Worm (Caenorhabditis elegans) whole organism, young adult: ENCODE results near the gene F59B10.5.
A peak's percentile ranks its signal among the peaks of the same experiment; 100 is the strongest.

ENCODE experiments used
- B0019.2 ChIP-seq: fragments of 200-800 bp; sonication (Bioruptor generic); conservative IDR thresholded peaks from 2 replicates; pipeline ENCODE4 v1.3.6; 2022; ENCODE audit warnings: missing genetic modification reagents, missing genetic modification characterization, missing compliant biosample characterization
- B0336.3 ChIP-seq: fragments of 200-800 bp; sonication (Bioruptor generic); IDR thresholded peaks from 2 replicates; pipeline ENCODE4 v1.3.6; 2022; ENCODE audit warnings: missing genetic modification characterization, missing compliant biosample characterization
- C17E4.6 ChIP-seq: fragments of 200-800 bp; sonication (Bioruptor generic); IDR thresholded peaks from 2 replicates; pipeline ENCODE4 v1.3.6; 2022; ENCODE audit warnings: missing genetic modification reagents, missing genetic modification characterization, missing compliant biosample characterization
- F10E7.11 ChIP-seq: sonication (generic microtip); optimal IDR thresholded peaks from 2 replicates; lab custom pipeline; 2017; ENCODE audit warnings: mild to moderate bottlenecking, missing genetic modification characterization, moderate library complexity, missing compliant biosample characterization
- F22D6.2 ChIP-seq: sonication (generic microtip); optimal IDR thresholded peaks from 2 replicates; lab custom pipeline; 2016; ENCODE audit warnings: mild to moderate bottlenecking, missing genetic modification characterization, missing compliant biosample characterization
- F23B12.7 ChIP-seq: sonication (generic microtip); optimal IDR thresholded peaks from 2 replicates; lab custom pipeline; 2017; ENCODE audit warnings: missing genetic modification characterization, mild to moderate bottlenecking, missing compliant biosample characterization, antibody characterized with exemption, moderate library complexity; ENCODE audit not compliant: insufficient read depth
- F33H1.4 ChIP-seq: fragments of 200-800 bp; sonication (Bioruptor generic); IDR thresholded peaks from 2 replicates; pipeline ENCODE4 v1.3.6; 2022; ENCODE audit warnings: missing genetic modification reagents, missing genetic modification characterization, missing compliant biosample characterization
- F37B4.10 ChIP-seq: fragments of 200-800 bp; sonication (Bioruptor generic); IDR thresholded peaks from 2 replicates; pipeline ENCODE4 v1.3.6; 2022; ENCODE audit warnings: missing genetic modification characterization, missing compliant biosample characterization
- F49E8.2 ChIP-seq: sonication (generic microtip); optimal IDR thresholded peaks from 3 replicates; lab custom pipeline; 2017; ENCODE audit warnings: missing genetic modification characterization, mild to moderate bottlenecking, missing compliant biosample characterization, antibody characterized with exemption, moderate library complexity; ENCODE audit not compliant: insufficient read depth
- F57A8.1 ChIP-seq: fragments of 200-800 bp; sonication (Bioruptor generic); optimal IDR thresholded peaks from 2 replicates; lab custom pipeline; 2018; ENCODE audit warnings: mild to moderate bottlenecking, missing genetic modification characterization, moderate library complexity, missing compliant biosample characterization
- T26A5.8 ChIP-seq: sonication (generic microtip); optimal IDR thresholded peaks from 2 replicates; lab custom pipeline; 2016; ENCODE audit warnings: missing genetic modification characterization, missing compliant biosample characterization
- Y53F4B.3 ChIP-seq: fragments of 200-800 bp; sonication (Bioruptor generic); IDR thresholded peaks from 2 replicates; pipeline ENCODE4 v1.3.6; 2022; ENCODE audit warnings: missing genetic modification reagents, missing genetic modification characterization, missing compliant biosample characterization
- Y79H2A.3 ChIP-seq: fragments of 200-800 bp; sonication (Bioruptor generic); conservative IDR thresholded peaks from 2 replicates; pipeline ENCODE4 v1.3.6; 2022; ENCODE audit warnings: missing genetic modification reagents, missing genetic modification characterization, missing compliant biosample characterization
- Y95B8A.8 ChIP-seq: fragments of 200-800 bp; sonication (Bioruptor generic); IDR thresholded peaks from 2 replicates; pipeline ENCODE4 v1.3.6; 2022; ENCODE audit warnings: missing genetic modification reagents, missing genetic modification characterization, missing compliant biosample characterization
- ZK185.1 ChIP-seq: sonication (generic microtip); optimal IDR thresholded peaks from 2 replicates; lab custom pipeline; 2016; ENCODE audit warnings: mild to moderate bottlenecking, missing genetic modification characterization, missing compliant biosample characterization; ENCODE audit not compliant: poor library complexity, severe bottlenecking
- atf-7 ChIP-seq: sonication (generic microtip); optimal IDR thresholded peaks from 2 replicates; lab custom pipeline; 2017; ENCODE audit warnings: mild to moderate bottlenecking, missing genetic modification characterization, missing compliant biosample characterization
- athp-1 ChIP-seq: sonication (generic microtip); optimal IDR thresholded peaks from 2 replicates; lab custom pipeline; 2017; ENCODE audit warnings: mild to moderate bottlenecking, missing genetic modification characterization, missing compliant biosample characterization
- attf-5 ChIP-seq: fragments of 200-800 bp; sonication (Bioruptor generic); optimal IDR thresholded peaks from 2 replicates; lab custom pipeline; 2018; ENCODE audit warnings: mild to moderate bottlenecking, missing genetic modification characterization, missing compliant biosample characterization
- attf-6 ChIP-seq: fragments of 200-800 bp; sonication (Bioruptor generic); IDR thresholded peaks from 2 replicates; pipeline ENCODE4 v1.3.6; 2022; ENCODE audit warnings: missing genetic modification reagents, missing genetic modification characterization, missing compliant biosample characterization
- bed-1 ChIP-seq: fragments of 200-800 bp; sonication (Bioruptor generic); IDR thresholded peaks from 2 replicates; pipeline ENCODE4 v1.3.6; 2022; ENCODE audit warnings: missing genetic modification reagents, missing genetic modification characterization, missing compliant biosample characterization
- bed-2 ChIP-seq: fragments of 200-800 bp; sonication (Bioruptor generic); IDR thresholded peaks from 2 replicates; pipeline ENCODE4 v1.3.6; 2022; ENCODE audit warnings: missing genetic modification reagents, missing genetic modification characterization, missing compliant biosample characterization
- cebp-1 ChIP-seq, 2 experiments: fragments of 200-800 bp in 1 of 2; sonication (Bioruptor generic) in 1 of 2; sonication (generic microtip) in 1 of 2; IDR thresholded peaks in 1 of 2; optimal IDR thresholded peaks in 1 of 2; 2 replicates each; pipeline versions ENCODE4 v1.3.6 to Lab custom; 2017 to 2022; ENCODE audit warnings: missing compliant biosample characterization in 2 of 2, missing genetic modification characterization in 2 of 2, mild to moderate bottlenecking in 1 of 2, missing genetic modification reagents in 1 of 2, moderate library complexity in 1 of 2
- ceh-40 ChIP-seq: fragments of 200-800 bp; sonication (Bioruptor generic); IDR thresholded peaks from 2 replicates; pipeline ENCODE4 v1.3.6; 2022; ENCODE audit warnings: missing genetic modification characterization, missing compliant biosample characterization
- ceh-58 ChIP-seq: fragments of 200-800 bp; sonication (Bioruptor generic); IDR thresholded peaks from 2 replicates; pipeline ENCODE4 v1.3.6; 2022; ENCODE audit warnings: missing genetic modification characterization, missing compliant biosample characterization
- ceh-91 ChIP-seq: fragments of 200-800 bp; sonication (Bioruptor generic); IDR thresholded peaks from 2 replicates; pipeline ENCODE4 v1.3.6; 2022; ENCODE audit warnings: missing genetic modification reagents, missing genetic modification characterization, missing compliant biosample characterization
- dpff-1 ChIP-seq: sonication (generic microtip); optimal IDR thresholded peaks from 2 replicates; lab custom pipeline; 2017; ENCODE audit warnings: mild to moderate bottlenecking, missing genetic modification characterization, missing compliant biosample characterization
- egrh-3 ChIP-seq: fragments of 200-800 bp; sonication (Bioruptor generic); IDR thresholded peaks from 2 replicates; pipeline ENCODE4 v1.3.6; 2022; ENCODE audit warnings: missing genetic modification reagents, missing genetic modification characterization, missing compliant biosample characterization
- ets-4 ChIP-seq: fragments of 200-800 bp; sonication (Bioruptor generic); optimal IDR thresholded peaks from 2 replicates; lab custom pipeline; 2018; ENCODE audit warnings: mild to moderate bottlenecking, missing genetic modification characterization, missing compliant biosample characterization
- fkh-3 ChIP-seq: sonication (generic microtip); optimal IDR thresholded peaks from 2 replicates; lab custom pipeline; 2016; ENCODE audit warnings: mild to moderate bottlenecking, missing genetic modification characterization, missing compliant biosample characterization
- gei-17 ChIP-seq: fragments of 200-800 bp; sonication (Bioruptor generic); optimal IDR thresholded peaks from 2 replicates; lab custom pipeline; 2018; ENCODE audit warnings: mild to moderate bottlenecking, missing genetic modification characterization, missing compliant biosample characterization
- hmg-1.2 ChIP-seq: fragments of 200-800 bp; sonication (Bioruptor generic); IDR thresholded peaks from 2 replicates; pipeline ENCODE4 v1.3.6; 2022; ENCODE audit warnings: missing genetic modification reagents, missing genetic modification characterization, missing compliant biosample characterization
- let-607 ChIP-seq, 2 experiments: fragments of 200-800 bp in 1 of 2; sonication (Bioruptor generic) in 1 of 2; sonication (generic microtip) in 1 of 2; optimal IDR thresholded peaks; 2 replicates each; lab custom pipeline; 2016 to 2018; ENCODE audit warnings: mild to moderate bottlenecking in 2 of 2, missing compliant biosample characterization in 2 of 2, missing genetic modification characterization in 2 of 2, moderate library complexity in 2 of 2, missing genotype in 1 of 2
- lin-26 ChIP-seq: fragments of 200-800 bp; sonication (Bioruptor generic); IDR thresholded peaks from 2 replicates; pipeline ENCODE4 v1.3.6; 2022; ENCODE audit warnings: missing genetic modification reagents, missing genetic modification characterization, missing compliant biosample characterization
- madf-10 ChIP-seq: sonication (generic microtip); optimal IDR thresholded peaks from 2 replicates; lab custom pipeline; 2016; ENCODE audit warnings: mild to moderate bottlenecking, missing genetic modification characterization, missing compliant biosample characterization
- madf-3 ChIP-seq: fragments of 200-800 bp; sonication (Bioruptor generic); IDR thresholded peaks from 2 replicates; pipeline ENCODE4 v1.3.6; 2022; ENCODE audit warnings: missing genetic modification reagents, missing genetic modification characterization, missing compliant biosample characterization
- mes-4 ChIP-seq: sonication (generic microtip); optimal IDR thresholded peaks from 2 replicates; lab custom pipeline; 2016; ENCODE audit warnings: missing genotype, missing genetic modification characterization, missing compliant biosample characterization
- nfyb-1 ChIP-seq: fragments of 200-800 bp; sonication (Bioruptor generic); IDR thresholded peaks from 2 replicates; pipeline ENCODE4 v1.3.6; 2022; ENCODE audit warnings: missing genetic modification reagents, missing genetic modification characterization, missing compliant biosample characterization
- nhr-179 ChIP-seq: sonication (generic microtip); optimal IDR thresholded peaks from 2 replicates; lab custom pipeline; 2016; ENCODE audit warnings: mild to moderate bottlenecking, missing genetic modification characterization, missing compliant biosample characterization
- nhr-27 ChIP-seq: fragments of 200-800 bp; sonication (Bioruptor generic); optimal IDR thresholded peaks from 2 replicates; lab custom pipeline; 2018; ENCODE audit warnings: mild to moderate bottlenecking, missing genetic modification characterization, moderate library complexity, missing compliant biosample characterization
- sdz-38 ChIP-seq: sonication (generic microtip); optimal IDR thresholded peaks from 2 replicates; lab custom pipeline; 2016; ENCODE audit warnings: missing genotype, missing genetic modification characterization, missing compliant biosample characterization
- snpc-1.1 ChIP-seq: sonication (generic microtip); optimal IDR thresholded peaks from 2 replicates; lab custom pipeline; 2017; ENCODE audit warnings: missing genetic modification characterization, mild to moderate bottlenecking, missing compliant biosample characterization, antibody characterized with exemption, moderate library complexity, missing genotype, missing genetic modification reagents; ENCODE audit not compliant: insufficient read depth
- sptf-2 ChIP-seq: fragments of 200-800 bp; sonication (Bioruptor generic); optimal IDR thresholded peaks from 2 replicates; lab custom pipeline; 2018; ENCODE audit warnings: mild to moderate bottlenecking, missing genetic modification characterization, missing compliant biosample characterization
- unc-130 ChIP-seq: sonication (generic microtip); optimal IDR thresholded peaks from 2 replicates; lab custom pipeline; 2016; ENCODE audit warnings: missing genetic modification reagents, missing genetic modification characterization, missing compliant biosample characterization
- zfh-2 ChIP-seq: fragments of 200-800 bp; sonication (Bioruptor generic); conservative IDR thresholded peaks from 2 replicates; pipeline ENCODE4 v1.3.6; 2022; ENCODE audit warnings: missing genetic modification reagents, missing genetic modification characterization, missing compliant biosample characterization
- ztf-25 ChIP-seq: fragments of 200-800 bp; sonication (Bioruptor generic); IDR thresholded peaks from 2 replicates; pipeline ENCODE4 v1.3.6; 2022; ENCODE audit warnings: missing genetic modification reagents, missing genetic modification characterization, missing compliant biosample characterization
- ztf-28 ChIP-seq: fragments of 200-800 bp; sonication (Bioruptor generic); IDR thresholded peaks from 2 replicates; pipeline ENCODE4 v1.3.6; 2022; ENCODE audit warnings: missing genetic modification reagents, missing genetic modification characterization, missing compliant biosample characterization

The F59B10.5 gene

ce11 chrII:10543457-10544137 is 20.1 kb upstream of the F59B10.5 start (continued):
- TF ChIP-seq B0019.2 (GFP tag; lab: Robert Waterston, UW) (no peak), mes-4 (tag; lab: Kevin White, UChicago) (no peak), ztf-28 (GFP tag; lab: Robert Waterston, UW) (peak; percentile 40; the same call in 1 of the 2 replicates), cebp-1 (GFP tag; IDR thresholded peaks at IDR 0.05; lab: Robert Waterston, UW) (peak; percentile 65), cebp-1 (tag; optimal IDR thresholded peaks at IDR 0.05; lab: Kevin White, UChicago) (peak; percentile 49), snpc-1.1 (tag; lab: Kevin White, UChicago) (no peak), nhr-179 (tag; lab: Kevin White, UChicago) (no peak), dpff-1 (tag; lab: Kevin White, UChicago) (no peak), sdz-38 (tag; lab: Kevin White, UChicago) (no peak), F33H1.4 (GFP tag; lab: Robert Waterston, UW) (no peak), ceh-58 (GFP tag; lab: Robert Waterston, UW) (0 out of 2 replicates have a peak, but pooled peaks have one; percentile 78), bed-1 (GFP tag; lab: Robert Waterston, UW) (peak; percentile 14; the same call in 1 of the 2 replicates), Y53F4B.3 (GFP tag; lab: Robert Waterston, UW) (no peak), unc-130 (GFP tag; lab: Kevin White, UChicago) (no peak), F10E7.11 (tag; lab: Kevin White, UChicago) (no peak), ceh-91 (GFP tag; lab: Robert Waterston, UW) (no peak), madf-3 (GFP tag; lab: Robert Waterston, UW) (peak; percentile 82; the same call in 1 of the 2 replicates), F23B12.7 (tag; lab: Kevin White, UChicago) (no peak), gei-17 (GFP tag; lab: Kevin White, UChicago) (no peak), lin-26 (GFP tag; lab: Robert Waterston, UW) (no peak; the same call in none of the 2 replicates), B0336.3 (GFP tag; lab: Robert Waterston, UW) (no peak; the same call in 1 of the 2 replicates), atf-7 (tag; lab: Kevin White, UChicago) (peak; percentile 24), bed-2 (GFP tag; lab: Robert Waterston, UW) (no peak), madf-10 (tag; lab: Kevin White, UChicago) (no peak), F37B4.10 (GFP tag; lab: Robert Waterston, UW) (0 out of 2 replicates have a peak, but pooled peaks have one; percentile 60), Y95B8A.8 (peak; percentile 70), attf-6 (GFP tag; lab: Robert Waterston, UW) (no peak), sptf-2 (GFP tag; lab: Kevin White, UChicago) (no peak), ceh-40 (GFP tag; lab: Robert Waterston, UW) (no peak), nfyb-1 (GFP tag; lab: Robert Waterston, UW) (no peak), ZK185.1 (tag; lab: Kevin White, UChicago) (peak; percentile 36), fkh-3 (tag; lab: Kevin White, UChicago) (no peak), F22D6.2 (tag; lab: Kevin White, UChicago) (no peak), let-607 (tag; optimal IDR thresholded peaks at IDR 0.05; lab: Kevin White, UChicago) (no peak), attf-5 (GFP tag; lab: Kevin White, UChicago) (peak; percentile 31), nhr-27 (no peak), Y79H2A.3 (GFP tag; lab: Robert Waterston, UW) (no peak), athp-1 (tag; lab: Kevin White, UChicago) (no peak), F57A8.1 (GFP tag; lab: Kevin White, UChicago) (no peak), zfh-2 (GFP tag; lab: Robert Waterston, UW) (no peak), F49E8.2 (tag; lab: Kevin White, UChicago) (no peak), ets-4 (GFP tag; lab: Kevin White, UChicago) (peak; percentile 53), egrh-3 (no peak), ztf-25 (GFP tag; lab: Robert Waterston, UW) (peak; percentile 27; the same call in 1 of the 2 replicates), C17E4.6 (no peak), hmg-1.2 (GFP tag; lab: Robert Waterston, UW) (peak; percentile 40), T26A5.8 (no peak)
